Worm (Caenorhabditis elegans) whole organism, early embryonic: ENCODE results near the gene F16B4.7.

Source experiments
- F13C5.2 ChIP-seq: sonication (generic microtip); optimal IDR thresholded peaks from 2 replicates; lab custom pipeline; 2017; ENCODE audit warnings: mild to moderate bottlenecking, missing genetic modification characterization, inconsistent platforms, missing compliant biosample characterization
- ceh-36 ChIP-seq: sonication (generic microtip); optimal IDR thresholded peaks from 2 replicates; lab custom pipeline; 2016; ENCODE audit warnings: missing genetic modification characterization, inconsistent platforms, missing compliant biosample characterization
- hnd-1 ChIP-seq: sonication (generic microtip); optimal IDR thresholded peaks from 2 replicates; lab custom pipeline; 2016; ENCODE audit warnings: missing genetic modification characterization, missing compliant biosample characterization
- pes-1 ChIP-seq: fragments of 200-800 bp; sonication (Bioruptor generic); IDR thresholded peaks from 2 replicates; pipeline ENCODE4 v1.3.6; 2022; ENCODE audit warnings: missing genetic modification reagents, missing genetic modification characterization, missing compliant biosample characterization
- scrt-1 ChIP-seq: fragments of 200-800 bp; sonication (Bioruptor generic); IDR thresholded peaks from 2 replicates; pipeline ENCODE4 v1.3.6; 2022; ENCODE audit warnings: missing genetic modification characterization, missing compliant biosample characterization
- sea-1 ChIP-seq: fragments of 200-800 bp; sonication (Bioruptor generic); conservative IDR thresholded peaks from 2 replicates; pipeline ENCODE4 v1.3.6; 2022; ENCODE audit warnings: missing genetic modification characterization, missing compliant biosample characterization
- tra-4 ChIP-seq: sonication (generic microtip); optimal IDR thresholded peaks from 2 replicates; lab custom pipeline; 2017; ENCODE audit warnings: missing genetic modification characterization, missing compliant biosample characterization

- TF ChIP-seq pes-1 (no peak), hnd-1 (tag; lab: Kevin White, UChicago) (no peak), scrt-1 (no peak), ceh-36 (tag; lab: Kevin White, UChicago) (no peak), F13C5.2 (tag; lab: Kevin White, UChicago) (no peak), sea-1 (GFP tag; lab: Robert Waterston, UW) (no peak), tra-4 (tag; lab: Kevin White, UChicago) (no peak)
Measured at ce11 chrV:1594554-1595092, 9.1 kb downstream of the F16B4.7 start.
